Worm (Caenorhabditis elegans) whole organism, late embryonic: Measurements from ENCODE around the gene ptr-5.
A peak's percentile ranks its signal among the peaks of the same experiment; 100 is the strongest.

Source experiments
- C08G9.2 ChIP-seq: sonication (generic microtip); optimal IDR thresholded peaks from 2 replicates; lab custom pipeline; 2016; ENCODE audit warnings: mild to moderate bottlenecking, missing genetic modification characterization, moderate library complexity, missing compliant biosample characterization
- F13H6.1 ChIP-seq: sonication (generic microtip); optimal IDR thresholded peaks from 2 replicates; lab custom pipeline; 2016; ENCODE audit warnings: missing genetic modification characterization, missing compliant biosample characterization
- K09A11.1 ChIP-seq: sonication (generic microtip); optimal IDR thresholded peaks from 2 replicates; lab custom pipeline; 2017; ENCODE audit warnings: antibody characterized with exemption, mild to moderate bottlenecking, missing genetic modification characterization, missing compliant biosample characterization; ENCODE audit not compliant: insufficient read depth
- T23F11.4 ChIP-seq: fragments of 200-800 bp; sonication (Bioruptor generic); optimal IDR thresholded peaks from 2 replicates; lab custom pipeline; 2018; ENCODE audit warnings: mild to moderate bottlenecking, missing genetic modification characterization, missing compliant biosample characterization
- ceh-31 ChIP-seq: sonication (generic microtip); optimal IDR thresholded peaks from 2 replicates; lab custom pipeline; 2016; ENCODE audit warnings: missing genetic modification characterization, missing compliant biosample characterization
- ceh-34 ChIP-seq: sonication (generic microtip); optimal IDR thresholded peaks from 2 replicates; lab custom pipeline; 2016; ENCODE audit warnings: mild to moderate bottlenecking, missing genetic modification characterization, missing compliant biosample characterization
- ceh-48 ChIP-seq: sonication (generic microtip); optimal IDR thresholded peaks from 2 replicates; lab custom pipeline; 2016; ENCODE audit warnings: missing genetic modification characterization, inconsistent platforms, missing compliant biosample characterization
- dmd-4 ChIP-seq: sonication (generic microtip); optimal IDR thresholded peaks from 2 replicates; lab custom pipeline; 2016; ENCODE audit warnings: borderline replicate concordance, missing genetic modification characterization, missing compliant biosample characterization
- elt-2 ChIP-seq: sonication (generic microtip); optimal IDR thresholded peaks from 2 replicates; lab custom pipeline; 2016; ENCODE audit warnings: missing genetic modification reagents, missing genetic modification characterization, missing compliant biosample characterization
- ets-4 ChIP-seq: sonication (generic microtip); optimal IDR thresholded peaks from 2 replicates; lab custom pipeline; 2016; ENCODE audit warnings: missing genetic modification characterization, missing compliant biosample characterization
- eyg-1 ChIP-seq: sonication (generic microtip); optimal IDR thresholded peaks from 2 replicates; lab custom pipeline; 2016; ENCODE audit warnings: missing genotype, missing genetic modification characterization, missing compliant biosample characterization
- fax-1 ChIP-seq: sonication (generic microtip); optimal IDR thresholded peaks from 2 replicates; lab custom pipeline; 2016; ENCODE audit warnings: missing genotype, missing genetic modification characterization, missing compliant biosample characterization
- fkh-10 ChIP-seq: fragments of 150-350 bp; optimal IDR thresholded peaks from 2 replicates; lab custom pipeline; 2014; ENCODE audit warnings: missing biosample characterization, missing genetic modification reagents, missing genetic modification characterization
- gmeb-2 ChIP-seq: sonication (generic microtip); optimal IDR thresholded peaks from 2 replicates; lab custom pipeline; 2016; ENCODE audit warnings: missing genetic modification characterization, inconsistent platforms, missing compliant biosample characterization
- hlh-15 ChIP-seq: sonication (generic microtip); optimal IDR thresholded peaks from 2 replicates; lab custom pipeline; 2016; ENCODE audit warnings: missing genetic modification characterization, missing compliant biosample characterization
- hlh-6 ChIP-seq: sonication (generic microtip); optimal IDR thresholded peaks from 2 replicates; lab custom pipeline; 2016; ENCODE audit warnings: missing genotype, missing genetic modification characterization, missing compliant biosample characterization
- hlh-8 ChIP-seq: sonication (generic microtip); optimal IDR thresholded peaks from 2 replicates; lab custom pipeline; 2016; ENCODE audit warnings: missing genotype, missing genetic modification characterization, missing compliant biosample characterization
- lim-6 ChIP-seq: sonication (generic microtip); optimal IDR thresholded peaks from 2 replicates; lab custom pipeline; 2016; ENCODE audit warnings: missing genetic modification characterization, missing compliant biosample characterization
- madf-2 ChIP-seq: sonication (generic microtip); optimal IDR thresholded peaks from 2 replicates; lab custom pipeline; 2017; ENCODE audit warnings: missing genetic modification characterization, missing compliant biosample characterization
- nfya-1 ChIP-seq: sonication (generic microtip); optimal IDR thresholded peaks from 2 replicates; lab custom pipeline; 2017; ENCODE audit warnings: missing genetic modification characterization, mild to moderate bottlenecking, missing compliant biosample characterization, antibody characterized with exemption, moderate library complexity
- odd-2 ChIP-seq: sonication (generic microtip); optimal IDR thresholded peaks from 2 replicates; lab custom pipeline; 2017; ENCODE audit warnings: antibody characterized with exemption, mild to moderate bottlenecking, missing genetic modification characterization, missing compliant biosample characterization
- pat-9 ChIP-seq: fragments of 200-800 bp; sonication (Bioruptor generic); optimal IDR thresholded peaks from 2 replicates; lab custom pipeline; 2018; ENCODE audit warnings: mild to moderate bottlenecking, missing genetic modification characterization, moderate library complexity, missing compliant biosample characterization
- pax-1 ChIP-seq: fragments of 150-350 bp; optimal IDR thresholded peaks from 2 replicates; lab custom pipeline; 2014; ENCODE audit warnings: missing biosample characterization, missing genetic modification characterization
- pha-2 ChIP-seq: sonication (generic microtip); optimal IDR thresholded peaks from 2 replicates; lab custom pipeline; 2017; ENCODE audit warnings: mild to moderate bottlenecking, missing genetic modification characterization, missing compliant biosample characterization
- pha-4 ChIP-seq: fragments of 150-350 bp; optimal IDR thresholded peaks from 2 replicates; lab custom pipeline; 2018; ENCODE audit warnings: missing biosample characterization, missing genetic modification reagents, missing genetic modification characterization
- pqm-1 ChIP-seq: sonication (generic microtip); optimal IDR thresholded peaks from 2 replicates; lab custom pipeline; 2016; ENCODE audit warnings: missing genetic modification characterization, missing compliant biosample characterization
- pros-1 ChIP-seq: fragments of 150-350 bp; optimal IDR thresholded peaks from 2 replicates; lab custom pipeline; 2014; ENCODE audit warnings: missing biosample characterization, missing genetic modification reagents, missing genetic modification characterization
- rnt-1 ChIP-seq: sonication (generic microtip); optimal IDR thresholded peaks from 2 replicates; lab custom pipeline; 2016; ENCODE audit warnings: missing genetic modification characterization, missing compliant biosample characterization
- sdc-2 ChIP-seq: sonication (generic microtip); optimal IDR thresholded peaks from 2 replicates; lab custom pipeline; 2016; ENCODE audit warnings: missing genotype, missing genetic modification characterization, missing compliant biosample characterization
- sox-2 ChIP-seq: fragments of 200-800 bp; sonication (Bioruptor generic); IDR thresholded peaks from 2 replicates; pipeline ENCODE4 v1.3.6; 2022; ENCODE audit warnings: missing genetic modification reagents, missing genetic modification characterization, missing compliant biosample characterization
- syd-9 ChIP-seq: sonication (generic microtip); optimal IDR thresholded peaks from 2 replicates; lab custom pipeline; 2016; ENCODE audit warnings: mild to moderate bottlenecking, missing genetic modification characterization, moderate library complexity, missing compliant biosample characterization
- tbx-2 ChIP-seq: sonication (generic microtip); optimal IDR thresholded peaks from 2 replicates; lab custom pipeline; 2016; ENCODE audit warnings: missing genetic modification characterization, missing compliant biosample characterization
- ttx-3 ChIP-seq: sonication (generic microtip); optimal IDR thresholded peaks from 2 replicates; lab custom pipeline; 2016; ENCODE audit warnings: missing genetic modification reagents, missing genetic modification characterization, missing compliant biosample characterization
- unc-3 ChIP-seq, 2 experiments: fragments of 200-800 bp in 1 of 2; sonication (Bioruptor generic) in 1 of 2; sonication (generic microtip) in 1 of 2; conservative IDR thresholded peaks in 1 of 2; optimal IDR thresholded peaks in 1 of 2; 2 replicates each; pipeline versions ENCODE4 v1.3.6 to Lab custom; 2016 to 2022; ENCODE audit warnings: missing compliant biosample characterization in 2 of 2, missing genetic modification characterization in 2 of 2, missing genetic modification reagents in 1 of 2
- unc-42 ChIP-seq: sonication (generic microtip); optimal IDR thresholded peaks from 2 replicates; lab custom pipeline; 2016; ENCODE audit warnings: missing genotype, missing genetic modification characterization, missing compliant biosample characterization
- unc-55 ChIP-seq: sonication (generic microtip); optimal IDR thresholded peaks from 2 replicates; lab custom pipeline; 2017; ENCODE audit warnings: missing biosample characterization, missing genetic modification reagents, missing genetic modification characterization

The ptr-5 gene

DNA sequence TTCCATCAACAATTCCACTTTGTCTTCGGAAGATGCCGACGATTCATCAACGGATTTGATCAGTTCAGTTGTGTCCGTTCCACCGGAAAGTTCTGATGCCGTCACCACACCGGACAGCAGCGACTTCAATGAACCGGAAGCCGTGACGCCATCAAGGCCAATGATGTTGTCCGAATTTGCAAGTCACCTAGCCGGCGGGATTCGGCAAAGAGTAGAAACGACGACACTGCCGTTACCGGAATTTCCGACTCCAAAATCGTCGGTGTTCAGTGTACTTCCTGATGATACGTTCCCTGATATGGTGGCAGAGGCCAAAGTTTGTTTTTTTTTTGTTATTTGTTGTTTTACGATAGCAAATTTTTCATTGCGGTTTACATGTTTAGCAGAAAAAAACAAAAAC lies 45.1 kb downstream of the ptr-5 start:
- TF ChIP-seq pat-9 (tag; lab: Kevin White, UChicago) (no peak), unc-3 (GFP tag; conservative IDR thresholded peaks at IDR 0.05; lab: Robert Waterston, UW) (no peak), unc-3 (tag; optimal IDR thresholded peaks at IDR 0.05; lab: Kevin White, UChicago) (no peak), hlh-8 (tag; lab: Kevin White, UChicago) (no peak), fax-1 (tag; lab: Kevin White, UChicago) (no peak), pha-2 (tag; lab: Kevin White, UChicago) (no peak), madf-2 (tag; lab: Kevin White, UChicago) (no peak), ceh-31 (tag; lab: Kevin White, UChicago) (no peak), nfya-1 (tag; lab: Kevin White, UChicago) (no peak), tbx-2 (tag; lab: Kevin White, UChicago) (no peak), rnt-1 (tag; lab: Kevin White, UChicago) (no peak), lim-6 (tag; lab: Kevin White, UChicago) (no peak), fkh-10 (no peak)

DNA sequence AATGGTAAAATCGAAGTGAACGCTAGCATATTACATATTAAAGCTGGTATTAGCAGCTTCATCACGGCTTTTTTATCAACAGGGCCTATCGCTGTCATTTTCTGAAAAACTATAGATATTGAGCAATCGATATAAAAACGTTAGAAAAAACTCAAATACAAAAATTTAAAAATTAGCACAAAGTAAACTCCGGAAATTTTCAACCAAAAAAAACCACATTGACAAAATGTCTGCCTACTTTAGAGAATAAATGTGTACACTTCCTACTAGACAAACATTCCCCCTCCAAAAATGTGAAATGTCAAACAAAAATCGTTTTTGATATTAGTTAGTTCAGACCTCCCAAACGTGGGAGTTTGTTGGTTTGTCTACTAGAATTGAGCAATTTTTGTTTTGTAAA lies 50.2 kb downstream of the ptr-5 start, which contains the start of gene mfsd-10:
Gene mfsd-10, minus strand, starts transcription at position 101 of the 400 bp plus-strand sequence.
- TF ChIP-seq syd-9 (tag; lab: Kevin White, UChicago) (no peak), hlh-15 (tag; lab: Kevin White, UChicago) (no peak), pha-4 (tag; lab: Kevin White, UChicago) (no peak), pat-9 (tag; lab: Kevin White, UChicago) (no peak), pax-1 (tag; lab: Kevin White, UChicago) (no peak), unc-55 (no peak), pqm-1 (tag; lab: Kevin White, UChicago) (no peak), hlh-8 (tag; lab: Kevin White, UChicago) (no peak)

DNA sequence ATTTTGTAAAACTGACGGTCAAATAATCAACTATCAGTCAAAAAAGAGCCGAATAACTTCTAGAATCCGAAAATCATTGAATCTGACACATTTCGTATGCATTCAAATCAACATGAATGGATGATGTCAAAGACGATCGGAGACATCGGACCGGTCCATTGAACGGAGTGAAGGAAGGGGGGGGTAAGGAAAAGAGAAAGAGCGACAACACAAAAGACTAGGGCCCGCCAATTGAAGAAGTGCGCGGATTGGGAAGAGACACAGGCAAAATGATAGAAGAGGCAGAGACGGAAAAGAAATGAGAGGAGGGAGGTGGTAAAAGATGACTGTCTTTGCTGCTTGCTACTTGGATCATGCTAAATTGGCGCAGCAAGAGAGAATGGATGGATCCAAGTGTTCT lies 51.1 kb downstream of the ptr-5 start:
- TF ChIP-seq T23F11.4 (GFP tag; lab: Kevin White, UChicago) (no peak), sdc-2 (peak; percentile 46), eyg-1 (tag; lab: Kevin White, UChicago) (no peak), hlh-6 (tag; lab: Kevin White, UChicago) (peak; percentile 49), unc-55 (peak; percentile 48), tbx-2 (tag; lab: Kevin White, UChicago) (peak; percentile 20), ceh-31 (tag; lab: Kevin White, UChicago) (peak; percentile 23), C08G9.2 (tag; lab: Kevin White, UChicago) (peak; percentile 1), sox-2 (GFP tag; lab: Robert Waterston, UW) (peak; percentile 58), unc-3 (GFP tag; conservative IDR thresholded peaks at IDR 0.05; lab: Robert Waterston, UW) (no peak), unc-3 (tag; optimal IDR thresholded peaks at IDR 0.05; lab: Kevin White, UChicago) (no peak), nfya-1 (tag; lab: Kevin White, UChicago) (peak; percentile 73)
- TF ChIP-seq, all 69 proteins: peak for 8

DNA sequence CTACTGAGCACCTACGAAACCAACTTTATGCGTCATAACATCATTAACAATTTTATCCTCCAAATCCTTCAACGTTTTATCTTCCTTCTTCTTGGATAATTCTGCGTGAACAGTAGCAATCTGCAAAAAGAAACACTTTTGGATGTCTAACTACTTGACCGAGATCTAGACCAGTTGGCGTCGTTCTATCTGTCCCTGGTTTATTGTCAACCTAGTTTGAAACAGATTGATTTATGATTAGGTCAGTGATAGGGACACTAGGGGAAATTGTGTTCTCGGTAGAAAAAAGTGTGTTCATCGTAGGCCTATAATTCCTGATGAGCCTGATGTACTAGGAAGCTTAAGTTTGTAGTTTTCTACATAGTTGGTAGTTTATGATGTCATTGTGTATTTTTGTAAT lies 55.6 kb downstream of the ptr-5 start:
- TF ChIP-seq pros-1 (tag; lab: Kevin White, UChicago): no peak
- TF ChIP-seq pqm-1 (tag; lab: Kevin White, UChicago): no peak
- TF ChIP-seq pat-9 (tag; lab: Kevin White, UChicago): no peak
- TF ChIP-seq ceh-31 (tag; lab: Kevin White, UChicago): no peak
- TF ChIP-seq ceh-48 (tag; lab: Kevin White, UChicago): no peak
- no peak for TF ChIP-seq sox-2 (GFP tag; lab: Robert Waterston, UW)
- TF ChIP-seq K09A11.1 (tag; lab: Kevin White, UChicago): no peak
- TF ChIP-seq fkh-10: no peak
- no peak for TF ChIP-seq unc-42 (tag; lab: Kevin White, UChicago)

DNA sequence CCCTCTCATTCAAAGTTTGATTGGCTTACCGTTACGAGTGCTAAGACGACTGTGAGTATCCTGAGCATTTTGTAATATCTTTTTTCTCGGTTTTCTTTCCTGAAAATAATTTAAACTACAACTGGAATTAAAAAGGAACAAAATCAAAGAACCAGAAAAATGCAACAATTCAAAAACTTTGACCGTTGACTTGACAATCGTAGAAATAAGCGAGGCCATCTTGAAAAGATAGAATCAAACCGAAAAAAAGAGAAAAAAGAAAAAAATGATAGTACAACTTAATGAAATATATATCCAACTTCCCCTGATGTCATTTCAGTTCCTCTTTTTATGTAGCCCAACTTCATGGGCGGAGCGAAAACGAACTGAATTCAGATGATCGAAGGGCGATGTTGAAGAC lies 56.1 kb downstream of the ptr-5 start, which contains the start of gene F10D7.3:
Gene F10D7.3, minus strand, starts transcription at position 101 of the 400 bp plus-strand sequence.
- TF ChIP-seq ceh-34 (no peak), odd-2 (tag; lab: Kevin White, UChicago) (no peak), dmd-4 (tag; lab: Kevin White, UChicago) (no peak), ets-4 (tag; lab: Kevin White, UChicago) (no peak), elt-2 (tag; lab: Kevin White, UChicago) (no peak), madf-2 (tag; lab: Kevin White, UChicago) (no peak), F13H6.1 (tag; lab: Kevin White, UChicago) (no peak), hlh-6 (tag; lab: Kevin White, UChicago) (no peak), ttx-3 (no peak), gmeb-2 (tag; lab: Kevin White, UChicago) (no peak)
- TF ChIP-seq, all 69 proteins: peak for 0
